Worm (Caenorhabditis elegans) whole organism, L2 larva: ENCODE results near the gene T13C5.6.

Source experiments
- F13H6.1 ChIP-seq: sonication (generic microtip); optimal IDR thresholded peaks from 2 replicates; lab custom pipeline; 2016; ENCODE audit warnings: missing genetic modification characterization, missing compliant biosample characterization
- R02D3.7 ChIP-seq: fragments of 150-350 bp; optimal IDR thresholded peaks from 2 replicates; lab custom pipeline; 2014; ENCODE audit warnings: missing biosample characterization, missing genetic modification characterization
- ZK546.5 ChIP-seq: sonication (generic microtip); optimal IDR thresholded peaks from 2 replicates; lab custom pipeline; 2017; ENCODE audit warnings: missing biosample characterization, missing genetic modification characterization
- aly-2 ChIP-seq: fragments of 150-350 bp; optimal IDR thresholded peaks from 2 replicates; lab custom pipeline; 2014; ENCODE audit warnings: missing biosample characterization, missing genetic modification characterization
- nhr-77 ChIP-seq: fragments of 150-350 bp; optimal IDR thresholded peaks from 2 replicates; lab custom pipeline; 2014; ENCODE audit warnings: missing biosample characterization, missing genetic modification characterization
- sma-9 ChIP-seq, 2 experiments: fragments of 150-350 bp in 1 of 2; sonication (generic microtip) in 1 of 2; optimal IDR thresholded peaks; 2 replicates each; lab custom pipeline; 2014 to 2016; ENCODE audit warnings: missing genetic modification characterization in 2 of 2, mild to moderate bottlenecking in 1 of 2, missing biosample characterization in 1 of 2, missing compliant biosample characterization in 1 of 2, missing genetic modification reagents in 1 of 2, moderate library complexity in 1 of 2
- zag-1 ChIP-seq: fragments of 150-350 bp; optimal IDR thresholded peaks from 2 replicates; lab custom pipeline; 2014; ENCODE audit warnings: missing biosample characterization, missing genetic modification characterization
- ztf-1 ChIP-seq: fragments of 200-800 bp; sonication (Bioruptor generic); conservative IDR thresholded peaks from 2 replicates; pipeline ENCODE4 v1.3.6; 2022; ENCODE audit warnings: missing genetic modification characterization, missing compliant biosample characterization

DNA sequence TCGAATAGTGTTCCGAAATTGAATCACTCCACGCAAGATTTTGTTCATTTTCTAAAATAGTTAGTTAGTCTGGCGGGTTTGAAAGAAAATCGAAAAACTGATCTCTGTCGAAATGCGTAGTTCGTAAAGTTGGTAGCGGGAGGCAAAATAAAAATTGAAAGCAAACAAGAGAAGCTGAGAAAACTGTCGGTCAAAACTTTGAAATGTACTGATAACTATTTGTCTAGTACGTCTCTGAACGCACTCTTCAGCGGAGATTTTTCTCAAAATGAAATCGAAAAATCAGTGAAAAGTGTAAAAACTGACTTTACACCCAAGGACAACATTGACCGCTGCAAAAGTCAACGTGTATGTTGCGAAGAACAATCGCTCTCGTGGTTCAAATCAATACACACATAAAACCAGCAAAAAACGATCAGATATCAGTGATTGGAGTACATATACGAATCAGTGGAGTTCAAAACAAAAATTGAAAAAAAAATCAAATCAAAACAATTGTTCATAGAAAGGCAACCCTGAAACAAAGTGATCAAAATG, 2.7 kb downstream of the T13C5.6 start, which contains the start of gene bca-1:
- TF ChIP-seq nhr-77 (tag; lab: Kevin White, UChicago): no peak
- TF ChIP-seq sma-9 (GFP tag; optimal IDR thresholded peaks at IDR 0.05; lab: Kevin White, UChicago): peak; percentile 80
- no peak for TF ChIP-seq sma-9 (tag; optimal IDR thresholded peaks at IDR 0.05; lab: Kevin White, UChicago)
- no peak for TF ChIP-seq aly-2 (tag; lab: Kevin White, UChicago)
- TF ChIP-seq R02D3.7 (tag; lab: Kevin White, UChicago): no peak
- TF ChIP-seq F13H6.1: peak; percentile 27
- no peak for TF ChIP-seq ztf-1 (GFP tag; lab: Robert Waterston, UW)
- TF ChIP-seq ZK546.5: no peak
- no peak for TF ChIP-seq zag-1 (tag; lab: Kevin White, UChicago)
